Fruit fly (Drosophila melanogaster): ENCODE results near the gene mRpL45.

Gene mRpL45

dm6 chr3R:22668622-22669021 lies 50.3 kb downstream of the mRpL45 start:
- TF ChIP-seq Oli (tag; optimal IDR thresholded peaks at IDR 0.05) (peak; percentile 20), CG10959 (GFP tag; IDR thresholded peaks at IDR 0.05) (no peak), Spps (tag; optimal IDR thresholded peaks at IDR 0.05) (no peak), gcm2 (GFP tag; optimal IDR thresholded peaks at IDR 0.05) (no peak), CG30403 (GFP tag; optimal IDR thresholded peaks at IDR 0.05) (peak; percentile 48), pan (optimal IDR thresholded peaks at IDR 0.05) (no peak), pan (GFP tag; optimal IDR thresholded peaks at IDR 0.05 in 1 of 2, IDR thresholded peaks at IDR 0.05 in 1 of 2) (peak in 1 of 2 experiments; percentile 35), CG12659 (GFP tag; optimal IDR thresholded peaks at IDR 0.05) (peak; percentile 11), CG2129 (GFP tag; IDR thresholded peaks at IDR 0.05; ENCODE audit: partially characterized antibody) (no peak), CG8290 (GFP tag; optimal IDR thresholded peaks at IDR 0.05) (no peak), CG8290 (tag; optimal IDR thresholded peaks at IDR 0.05) (no peak), Ptx1 (GFP tag; IDR thresholded peaks at IDR 0.05) (0 out of 2 replicates have a peak, but pooled peaks have one; percentile 31), CG1602 (GFP tag; optimal IDR thresholded peaks at IDR 0.05) (peak; percentile 15), CG43689 (GFP tag; IDR thresholded peaks at IDR 0.05) (no peak), pros (GFP tag; optimal IDR thresholded peaks at IDR 0.05) (no peak), slp2 (GFP tag; optimal IDR thresholded peaks at IDR 0.05) (no peak), CG7357 (GFP tag; IDR thresholded peaks at IDR 0.05) (no peak), CG32767 (GFP tag; IDR thresholded peaks at IDR 0.05) (0 out of 2 replicates have a peak, but pooled peaks have one; percentile 48), sens (GFP tag) (peak; percentile 47), CG12942 (GFP tag; optimal IDR thresholded peaks at IDR 0.05) (no peak), CG18764 (GFP tag; optimal IDR thresholded peaks at IDR 0.05) (no peak), ap (GFP tag; IDR thresholded peaks at IDR 0.05) (peak; percentile 36; the same call in 1 of the 2 replicates), CG12391 (tag; optimal IDR thresholded peaks at IDR 0.05) (peak; percentile 32), nau (GFP tag; optimal IDR thresholded peaks at IDR 0.05) (no peak), otp (GFP tag; IDR thresholded peaks at IDR 0.05) (0 out of 3 replicates have a peak, but pooled peaks have one; percentile 22), CG14050 (GFP tag; IDR thresholded peaks at IDR 0.05) (peak; percentile 33; the same call in 1 of the 3 replicates), CG17361 (GFP tag; IDR thresholded peaks at IDR 0.05) (0 out of 3 replicates have a peak, but pooled peaks have one; percentile 22), B-H1 (GFP tag; IDR thresholded peaks at IDR 0.05) (peak; percentile 29; the same call in 1 of the 3 replicates), NC2α (GFP tag; optimal IDR thresholded peaks at IDR 0.05) (no peak), Dek (tag; optimal IDR thresholded peaks at IDR 0.05) (no peak), Fer3 (tag; optimal IDR thresholded peaks at IDR 0.05) (peak; percentile 8), Nf-YA (GFP tag; IDR thresholded peaks at IDR 0.05) (no peak; the same call in 1 of the 2 replicates), cg (GFP tag; optimal IDR thresholded peaks at IDR 0.05) (no peak), NK7.1 (GFP tag; optimal IDR thresholded peaks at IDR 0.05) (no peak), unpg (GFP tag; optimal IDR thresholded peaks at IDR 0.05) (peak; percentile 3), CG5245 (GFP tag; optimal IDR thresholded peaks at IDR 0.05) (no peak), CG3847 (GFP tag; IDR thresholded peaks at IDR 0.05) (peak; percentile 34; the same call in 1 of the 2 replicates), ranshi (GFP tag; IDR thresholded peaks at IDR 0.05) (peak; percentile 42; the same call in 1 of the 2 replicates), crc (GFP tag; optimal IDR thresholded peaks at IDR 0.05) (no peak), Rfx (GFP tag; IDR thresholded peaks at IDR 0.05) (0 out of 2 replicates have a peak, but pooled peaks have one; percentile 8), CG3281 (GFP tag; optimal IDR thresholded peaks at IDR 0.05) (no peak), tna (GFP tag; IDR thresholded peaks at IDR 0.05; ENCODE audit: partially characterized antibody) (no peak), lilli (GFP tag; optimal IDR thresholded peaks at IDR 0.05) (peak; percentile 19), HLH54F (GFP tag; optimal IDR thresholded peaks at IDR 0.05) (no peak), tap (tag; optimal IDR thresholded peaks at IDR 0.05) (no peak), CG2889 (GFP tag; IDR thresholded peaks at IDR 0.05) (0 out of 3 replicates have a peak, but pooled peaks have one; percentile 29), CG11504 (tag; optimal IDR thresholded peaks at IDR 0.05) (peak; percentile 32), H2.0 (GFP tag; IDR thresholded peaks at IDR 0.05) (peak; percentile 65; the same call in 1 of the 2 replicates), CG9932 (GFP tag; IDR thresholded peaks at IDR 0.05) (peak; percentile 54), CG2712 (tag; optimal IDR thresholded peaks at IDR 0.05) (peak; percentile 1), tgo (GFP tag; IDR thresholded peaks at IDR 0.05) (peak; percentile 27; the same call in 1 of the 3 replicates), Chrac-16 (GFP tag; optimal IDR thresholded peaks at IDR 0.05) (peak; percentile 26)
